Worm (Caenorhabditis elegans) whole organism, L3 larva: ENCODE data around the gene rps-5.

ENCODE experiments used
- elt-2 ChIP-seq: sonication (generic microtip); optimal IDR thresholded peaks from 2 replicates; lab custom pipeline; 2016; ENCODE audit warnings: missing genetic modification reagents, mild to moderate bottlenecking, missing genetic modification characterization, missing compliant biosample characterization
- lin-15B ChIP-seq: fragments of 150-350 bp; optimal IDR thresholded peaks from 2 replicates; lab custom pipeline; 2014; ENCODE audit warnings: missing biosample characterization, missing genetic modification characterization
- nfya-1 ChIP-seq: sonication (generic microtip); optimal IDR thresholded peaks from 2 replicates; lab custom pipeline; 2017; ENCODE audit warnings: missing genetic modification characterization, mild to moderate bottlenecking, missing compliant biosample characterization, antibody characterized with exemption, moderate library complexity; ENCODE audit not compliant: insufficient read depth
- unc-62 ChIP-seq: fragments of 150-350 bp; sonication (generic microtip); optimal IDR thresholded peaks from 4 replicates; lab custom pipeline; 2014; ENCODE audit warnings: missing biosample characterization, missing genetic modification reagents, missing genetic modification characterization

DNA sequence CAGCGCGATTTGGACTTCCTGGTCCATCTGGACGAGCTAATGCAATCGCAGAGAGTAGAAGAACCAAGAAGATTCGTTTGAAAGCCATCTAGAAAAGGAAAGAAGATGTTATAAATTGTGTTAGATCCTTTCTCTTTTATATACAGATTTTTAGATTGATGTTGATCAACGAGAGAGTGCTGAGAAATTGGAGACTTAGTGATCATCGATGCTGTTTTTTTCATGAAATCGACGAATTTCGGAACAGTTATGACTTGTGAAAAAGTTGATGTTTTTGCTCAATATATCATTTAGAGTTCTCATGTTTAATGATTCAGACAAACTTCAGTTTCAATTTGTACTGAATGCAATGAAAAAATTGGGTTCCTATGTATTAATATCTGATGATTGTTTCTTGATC, 8.2 kb downstream of the rps-5 start, which contains the start of gene srlf-17:
- TF ChIP-seq nfya-1 (tag; lab: Kevin White, UChicago) (no peak), elt-2 (no peak), unc-62 (GFP tag; lab: Kevin White, UChicago) (no peak), lin-15B (no peak)
